Worm (Caenorhabditis elegans): ENCODE results near the gene T16A9.3.

Gene T16A9.3

ce11 chrV:14254221-14254620 is 48.9 kb downstream of the T16A9.3 start, which contains the start of gene K02E11.7:
Gene K02E11.7, minus strand, starts transcription at chrV:14254321.
- TF ChIP-seq unc-62 (GFP tag; optimal IDR thresholded peaks at IDR 0.05), result no peak

- no peak for TF ChIP-seq unc-62 (GFP tag; optimal IDR thresholded peaks at IDR 0.05)
These were observed 51.5 kb downstream of the T16A9.3 start, which contains the start of gene sre-8 for ce11 chrV:14256813-14257212. Gene sre-8, plus strand, starts transcription at chrV:14257113.

All from whole organism, dauer.